Worm (Caenorhabditis elegans) whole organism, L1 larva: ENCODE measurements around the gene del-7.

ENCODE experiments used
- aha-1 ChIP-seq: fragments of 150-350 bp; optimal IDR thresholded peaks from 2 replicates; lab custom pipeline; 2014; ENCODE audit warnings: missing biosample characterization, missing genetic modification characterization
- aly-2 ChIP-seq: fragments of 150-350 bp; optimal IDR thresholded peaks from 2 replicates; lab custom pipeline; 2014; ENCODE audit warnings: missing biosample characterization, missing genetic modification characterization
- elt-2 ChIP-seq: sonication (generic microtip); optimal IDR thresholded peaks from 2 replicates; lab custom pipeline; 2016; ENCODE audit warnings: missing genetic modification characterization, mild to moderate bottlenecking, inconsistent platforms, missing compliant biosample characterization, missing genetic modification reagents
- pqm-1 ChIP-seq: sonication (generic microtip); optimal IDR thresholded peaks from 3 replicates; lab custom pipeline; 2017; ENCODE audit warnings: missing biosample characterization, missing genetic modification characterization
- vab-15 ChIP-seq: sonication (generic microtip); optimal IDR thresholded peaks from 2 replicates; lab custom pipeline; 2017; ENCODE audit warnings: missing genotype, mild to moderate bottlenecking, missing genetic modification characterization, missing compliant biosample characterization

DNA sequence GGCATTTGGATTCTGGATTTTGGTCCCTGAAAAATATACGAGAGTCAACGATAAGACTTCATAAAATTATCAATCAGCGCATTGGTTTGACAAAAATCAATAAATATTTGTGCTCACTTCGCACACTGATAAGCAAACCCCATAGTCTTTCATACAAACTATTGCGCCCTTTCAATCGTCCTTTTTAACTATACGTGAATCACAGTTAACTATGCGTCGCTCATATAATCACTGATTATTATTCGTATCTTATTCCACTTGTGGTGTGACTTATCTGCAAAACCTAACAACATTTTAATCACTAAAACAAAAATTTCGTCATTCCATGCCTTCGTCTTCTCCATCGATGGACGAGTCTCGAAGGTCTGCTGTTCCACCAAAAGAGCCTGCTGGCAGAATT is 49.4 kb upstream of the del-7 start, which contains the start of gene nhr-8:
- TF ChIP-seq vab-15 (tag; lab: Kevin White, UChicago) (no peak), aha-1 (tag; lab: Kevin White, UChicago) (no peak), pqm-1 (tag; lab: Kevin White, UChicago) (peak; percentile 33), aly-2 (tag; lab: Kevin White, UChicago) (no peak), elt-2 (tag; lab: Kevin White, UChicago) (peak; percentile 95)
